Worm (Caenorhabditis elegans) whole organism, L1 larva: Measurements from ENCODE around the gene mlt-9.

Experiments used
- C34B4.2 ChIP-seq: sonication (generic microtip); optimal IDR thresholded peaks from 2 replicates; lab custom pipeline; 2017; ENCODE audit warnings: mild to moderate bottlenecking, missing genetic modification characterization, missing compliant biosample characterization
- F16B12.6 ChIP-seq: fragments of 150-350 bp; optimal IDR thresholded peaks from 2 replicates; lab custom pipeline; 2014; ENCODE audit warnings: missing biosample characterization, missing genetic modification characterization
- Y116A8C.19 ChIP-seq: sonication (generic microtip); optimal IDR thresholded peaks from 2 replicates; lab custom pipeline; 2016; ENCODE audit warnings: missing compliant biosample characterization, missing genetic modification characterization, borderline replicate concordance
- aha-1 ChIP-seq: fragments of 150-350 bp; optimal IDR thresholded peaks from 2 replicates; lab custom pipeline; 2014; ENCODE audit warnings: missing biosample characterization, missing genetic modification characterization
- aly-2 ChIP-seq: fragments of 150-350 bp; optimal IDR thresholded peaks from 2 replicates; lab custom pipeline; 2014; ENCODE audit warnings: missing biosample characterization, missing genetic modification characterization
- ceh-63 ChIP-seq: fragments of 200-800 bp; sonication (Bioruptor generic); optimal IDR thresholded peaks from 2 replicates; lab custom pipeline; 2018; ENCODE audit warnings: mild to moderate bottlenecking, missing genetic modification characterization, missing compliant biosample characterization
- ceh-82 ChIP-seq, 3 experiments: fragments of 150-350 bp in 1 of 3; sonication (generic microtip) in 2 of 3; optimal IDR thresholded peaks; 2 replicates each; lab custom pipeline; 2014 to 2017; ENCODE audit warnings: missing biosample characterization in 3 of 3, missing genetic modification characterization in 3 of 3
- ceh-90 ChIP-seq: sonication (generic microtip); optimal IDR thresholded peaks from 2 replicates; lab custom pipeline; 2016; ENCODE audit warnings: missing genetic modification characterization, missing compliant biosample characterization
- ces-1 ChIP-seq: fragments of 150-350 bp; optimal IDR thresholded peaks from 2 replicates; lab custom pipeline; 2014; ENCODE audit warnings: missing biosample characterization, missing genetic modification reagents, missing genetic modification characterization
- egl-27 ChIP-seq, 2 experiments: fragments of 150-350 bp in 1 of 2; sonication (generic microtip); optimal IDR thresholded peaks; 3 replicates each; lab custom pipeline; 2017 to 2018; ENCODE audit warnings: missing biosample characterization in 2 of 2, missing genetic modification characterization in 2 of 2, missing genetic modification reagents in 2 of 2
- elt-2 ChIP-seq: sonication (generic microtip); optimal IDR thresholded peaks from 2 replicates; lab custom pipeline; 2016; ENCODE audit warnings: missing genetic modification characterization, mild to moderate bottlenecking, inconsistent platforms, missing compliant biosample characterization, missing genetic modification reagents
- fkh-8 ChIP-seq: sonication (generic microtip); optimal IDR thresholded peaks from 2 replicates; lab custom pipeline; 2016; ENCODE audit warnings: mild to moderate bottlenecking, missing genetic modification characterization, missing compliant biosample characterization
- grh-1 ChIP-seq: fragments of 200-800 bp; sonication (Bioruptor generic); IDR thresholded peaks from 2 replicates; pipeline ENCODE4 v1.3.6; 2022; ENCODE audit warnings: missing genetic modification reagents, missing genetic modification characterization, missing compliant biosample characterization
- hlh-17 ChIP-seq: fragments of 200-800 bp; sonication (Bioruptor generic); optimal IDR thresholded peaks from 2 replicates; lab custom pipeline; 2018; ENCODE audit warnings: missing genetic modification characterization, mild to moderate bottlenecking, missing compliant biosample characterization, moderate library complexity, borderline replicate concordance
- hlh-4 ChIP-seq: sonication (generic microtip); optimal IDR thresholded peaks from 2 replicates; lab custom pipeline; 2016; ENCODE audit warnings: mild to moderate bottlenecking, missing genetic modification characterization, missing compliant biosample characterization
- irx-1 ChIP-seq: sonication (generic microtip); optimal IDR thresholded peaks from 2 replicates; lab custom pipeline; 2016; ENCODE audit warnings: missing genetic modification characterization, missing compliant biosample characterization
- lin-39 ChIP-seq: fragments of 150-350 bp; optimal IDR thresholded peaks from 2 replicates; lab custom pipeline; 2014; ENCODE audit warnings: missing biosample characterization, missing genetic modification reagents, missing genetic modification characterization
- lir-3 ChIP-seq: sonication (generic microtip); optimal IDR thresholded peaks from 2 replicates; lab custom pipeline; 2016; ENCODE audit warnings: mild to moderate bottlenecking, missing genetic modification characterization, moderate library complexity, missing compliant biosample characterization; ENCODE audit not compliant: poor library complexity
- lsy-2 ChIP-seq, 2 experiments: fragments of 150-350 bp; optimal IDR thresholded peaks; 2 replicates each; lab custom pipeline; 2014; ENCODE audit warnings: missing biosample characterization in 2 of 2, missing genetic modification characterization in 2 of 2
- mdl-1 ChIP-seq, 2 experiments: fragments of 150-350 bp; optimal IDR thresholded peaks; 2 replicates each; lab custom pipeline; 2014 to 2017; ENCODE audit warnings: missing biosample characterization in 2 of 2, missing genetic modification characterization in 2 of 2, inconsistent platforms in 1 of 2
- nhr-11 ChIP-seq: fragments of 150-350 bp; optimal IDR thresholded peaks from 2 replicates; lab custom pipeline; 2014; ENCODE audit warnings: missing biosample characterization, missing genetic modification characterization
- nhr-12 ChIP-seq: sonication (generic microtip); optimal IDR thresholded peaks from 2 replicates; lab custom pipeline; 2017; ENCODE audit warnings: missing biosample characterization, missing genetic modification characterization
- nhr-20 ChIP-seq: sonication (generic microtip); optimal IDR thresholded peaks from 2 replicates; lab custom pipeline; 2016; ENCODE audit warnings: mild to moderate bottlenecking, missing genetic modification characterization, missing compliant biosample characterization
- nhr-237 ChIP-seq: fragments of 150-350 bp; optimal IDR thresholded peaks from 2 replicates; lab custom pipeline; 2014; ENCODE audit warnings: missing biosample characterization, missing genetic modification characterization
- nhr-84 ChIP-seq: sonication (generic microtip); optimal IDR thresholded peaks from 2 replicates; lab custom pipeline; 2017; ENCODE audit warnings: missing biosample characterization, missing genetic modification characterization
- nhr-85 ChIP-seq: sonication (generic microtip); peaks from one replicate; lab custom pipeline; 2016; ENCODE audit warnings: missing genetic modification characterization, inconsistent platforms, missing compliant biosample characterization
- pag-3 ChIP-seq: sonication (generic microtip); optimal IDR thresholded peaks from 2 replicates; lab custom pipeline; 2017; ENCODE audit warnings: missing genetic modification characterization, mild to moderate bottlenecking, missing compliant biosample characterization, antibody characterized with exemption, borderline replicate concordance; ENCODE audit not compliant: insufficient read depth
- pqm-1 ChIP-seq: sonication (generic microtip); optimal IDR thresholded peaks from 3 replicates; lab custom pipeline; 2017; ENCODE audit warnings: missing biosample characterization, missing genetic modification characterization
- rnt-1 ChIP-seq: sonication (generic microtip); optimal IDR thresholded peaks from 2 replicates; lab custom pipeline; 2016; ENCODE audit warnings: mild to moderate bottlenecking, missing genetic modification characterization, moderate library complexity, missing compliant biosample characterization
- snu-23 ChIP-seq: sonication (generic microtip); optimal IDR thresholded peaks from 2 replicates; lab custom pipeline; 2016; ENCODE audit warnings: missing genetic modification characterization, missing compliant biosample characterization
- sptf-1 ChIP-seq: fragments of 150-350 bp; optimal IDR thresholded peaks from 2 replicates; lab custom pipeline; 2014; ENCODE audit warnings: missing biosample characterization, missing genetic modification characterization
- swsn-7 ChIP-seq: sonication (generic microtip); optimal IDR thresholded peaks from 2 replicates; lab custom pipeline; 2016; ENCODE audit warnings: missing genetic modification characterization, missing compliant biosample characterization
- tlp-1 ChIP-seq: fragments of 150-350 bp; optimal IDR thresholded peaks from 2 replicates; lab custom pipeline; 2014; ENCODE audit warnings: missing biosample characterization, missing genetic modification characterization
- unc-86 ChIP-seq: sonication (generic microtip); optimal IDR thresholded peaks from 2 replicates; lab custom pipeline; 2016; ENCODE audit warnings: missing genetic modification characterization, missing compliant biosample characterization
- xbp-1 ChIP-seq: sonication (generic microtip); optimal IDR thresholded peaks from 2 replicates; lab custom pipeline; 2016; ENCODE audit warnings: missing genetic modification characterization, missing compliant biosample characterization
- zip-4 ChIP-seq: fragments of 200-800 bp; sonication (Bioruptor generic); optimal IDR thresholded peaks from 2 replicates; lab custom pipeline; 2018; ENCODE audit warnings: mild to moderate bottlenecking, missing genetic modification characterization, moderate library complexity, missing compliant biosample characterization

Gene mlt-9

DNA sequence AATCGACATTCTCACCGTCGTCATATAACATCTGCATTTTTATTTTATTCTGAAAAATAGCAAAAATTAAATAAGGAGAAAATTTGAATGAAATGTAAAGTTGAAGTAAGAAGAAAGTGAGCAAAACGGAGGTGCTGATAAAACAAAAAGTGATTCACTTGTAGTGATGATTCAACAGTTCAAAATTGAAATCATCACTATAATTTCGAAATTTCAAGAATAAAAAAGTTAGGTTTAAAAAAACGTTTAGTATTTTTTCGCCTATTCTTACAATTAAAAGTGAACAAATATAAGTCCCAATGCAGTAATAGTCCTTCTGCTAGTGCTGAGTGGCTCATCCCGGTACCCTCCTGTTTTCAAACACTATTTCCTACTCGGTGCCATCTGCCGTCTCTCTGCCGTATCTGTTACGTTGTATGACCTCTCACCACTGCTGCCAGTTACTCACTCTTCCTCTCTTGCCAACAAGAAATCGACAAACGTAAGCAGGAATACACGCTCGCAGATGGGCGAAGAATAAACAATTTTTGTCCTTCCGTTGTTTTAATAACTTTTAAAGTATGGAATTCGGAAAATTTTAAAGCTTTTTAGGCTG is 7.1 kb downstream of the mlt-9 start, which contains the start of gene dhhc-1 (continued):
- no peak for TF ChIP-seq grh-1
- no peak for TF ChIP-seq lir-3
- peak in 1 of 2 experiments; percentile 15 for TF ChIP-seq lsy-2 (tag; optimal IDR thresholded peaks at IDR 0.05; lab: Kevin White, UChicago)
- peak; percentile 50 for TF ChIP-seq swsn-7 (tag; lab: Kevin White, UChicago)
- TF ChIP-seq aly-2 (tag; lab: Kevin White, UChicago), result no peak
- TF ChIP-seq irx-1 (tag; lab: Kevin White, UChicago), result no peak
- TF ChIP-seq nhr-84 (tag; lab: Kevin White, UChicago), result no peak

DNA sequence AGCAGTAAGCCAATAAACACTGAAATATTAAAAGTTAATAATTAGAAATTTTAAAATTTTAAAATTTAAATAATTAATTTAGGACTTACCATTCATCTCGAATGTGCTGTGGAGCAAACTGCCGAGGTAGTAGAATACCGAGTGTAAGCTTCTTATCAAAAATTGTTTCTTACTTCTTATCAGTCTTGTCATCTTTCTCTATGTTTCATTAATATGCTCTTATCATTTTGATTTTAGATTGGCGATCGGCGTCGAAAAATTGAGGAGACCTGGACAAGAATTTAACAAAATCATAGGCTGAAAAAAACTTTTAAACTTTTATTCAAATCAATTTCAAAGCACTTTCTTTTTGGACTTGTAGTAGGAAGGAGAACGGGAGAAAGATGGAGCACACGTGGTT is 9.8 kb downstream of the mlt-9 start, which contains the start of gene F09B12.3:
Gene F09B12.3, minus strand, starts transcription at position 192 of the 400 bp plus-strand sequence.
- TF ChIP-seq nhr-237 (no peak), aha-1 (tag; lab: Kevin White, UChicago) (no peak), ceh-82 (tag; optimal IDR thresholded peaks at IDR 0.05; lab: Kevin White, UChicago) (no peak), elt-2 (tag; lab: Kevin White, UChicago) (peak; percentile 77), nhr-12 (tag; lab: Kevin White, UChicago) (no peak), hlh-4 (tag; lab: Kevin White, UChicago) (no peak), Y116A8C.19 (tag; lab: Kevin White, UChicago) (no peak), tlp-1 (tag; lab: Kevin White, UChicago) (peak; percentile 33), pqm-1 (peak; percentile 55), sptf-1 (no peak), pag-3 (tag; lab: Kevin White, UChicago) (no peak), zip-4 (no peak)

DNA sequence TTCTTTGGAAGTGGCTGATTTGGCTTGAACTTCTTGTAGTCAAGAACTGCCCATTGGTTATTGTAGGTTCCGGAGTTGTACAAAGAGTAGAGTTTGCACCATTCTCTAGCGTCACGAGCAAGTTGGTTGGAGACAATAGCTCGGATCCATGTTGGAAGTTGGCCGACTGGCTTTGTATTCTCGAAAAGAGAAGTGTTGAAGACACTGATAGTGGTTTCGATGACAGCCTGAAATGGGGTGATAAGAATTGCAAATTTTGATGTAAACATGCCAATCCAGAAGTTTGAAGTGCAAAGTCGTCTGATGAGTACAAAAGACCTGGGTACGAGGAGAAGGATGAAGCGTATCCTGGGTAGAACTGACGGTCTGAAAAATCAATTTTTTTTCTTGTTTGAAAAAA is 11.3 kb downstream of the mlt-9 start:
- no peak for TF ChIP-seq unc-86 (tag; lab: Kevin White, UChicago)
- no peak for TF ChIP-seq hlh-17 (GFP tag; lab: Kevin White, UChicago)
- TF ChIP-seq mdl-1 (tag; optimal IDR thresholded peaks at IDR 0.05; lab: Kevin White, UChicago), result no peak
- TF ChIP-seq snu-23 (GFP tag; lab: Kevin White, UChicago), result no peak
- no peak for TF ChIP-seq egl-27 (tag; optimal IDR thresholded peaks at IDR 0.05; lab: Kevin White, UChicago)
- no peak for TF ChIP-seq aly-2 (tag; lab: Kevin White, UChicago)
- no peak for TF ChIP-seq nhr-85 (tag; lab: Kevin White, UChicago)
- TF ChIP-seq xbp-1, result no peak

DNA sequence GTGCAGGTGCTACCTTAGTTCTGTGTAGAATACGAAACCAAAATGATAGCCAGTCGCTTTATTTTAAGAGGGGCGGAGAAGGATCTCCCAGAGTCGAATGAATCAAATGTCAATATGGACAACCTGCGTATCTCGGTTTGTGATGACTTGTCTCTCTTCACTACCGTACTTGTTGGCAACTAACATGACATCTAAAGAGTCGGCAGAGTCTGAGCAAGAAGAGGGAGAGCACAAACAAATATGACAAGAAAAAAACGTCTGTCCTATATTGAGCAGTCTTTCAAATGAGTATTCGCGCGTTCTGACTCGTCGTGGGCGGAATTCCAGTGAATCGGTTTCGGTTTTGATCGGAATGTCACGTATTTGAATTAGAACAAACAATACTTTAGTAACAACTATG is 12.6 kb downstream of the mlt-9 start, which contains the start of gene F09B12.7:
Gene F09B12.7, minus strand, starts transcription at position 101 of the 400 bp plus-strand sequence.
- TF ChIP-seq ceh-63 (GFP tag; lab: Kevin White, UChicago), result no peak
- TF ChIP-seq rnt-1, result no peak
- TF ChIP-seq unc-86 (tag; lab: Kevin White, UChicago), result no peak
- TF ChIP-seq F16B12.6 (tag; lab: Kevin White, UChicago), result no peak
- TF ChIP-seq fkh-8 (tag; lab: Kevin White, UChicago), result no peak
- no peak for TF ChIP-seq ces-1 (GFP tag; lab: Kevin White, UChicago)
- TF ChIP-seq ceh-90 (tag; lab: Kevin White, UChicago), result no peak
- TF ChIP-seq nhr-237, result no peak
- TF ChIP-seq nhr-11, result no peak
- no peak for TF ChIP-seq lin-39
- no peak for TF ChIP-seq C34B4.2 (tag; lab: Kevin White, UChicago)
- no peak for TF ChIP-seq lsy-2 (tag; optimal IDR thresholded peaks at IDR 0.05; lab: Kevin White, UChicago)
- TF ChIP-seq nhr-20 (tag; lab: Kevin White, UChicago), result no peak
